Worm (Caenorhabditis elegans): ENCODE data around the gene agt-1.

DNA sequence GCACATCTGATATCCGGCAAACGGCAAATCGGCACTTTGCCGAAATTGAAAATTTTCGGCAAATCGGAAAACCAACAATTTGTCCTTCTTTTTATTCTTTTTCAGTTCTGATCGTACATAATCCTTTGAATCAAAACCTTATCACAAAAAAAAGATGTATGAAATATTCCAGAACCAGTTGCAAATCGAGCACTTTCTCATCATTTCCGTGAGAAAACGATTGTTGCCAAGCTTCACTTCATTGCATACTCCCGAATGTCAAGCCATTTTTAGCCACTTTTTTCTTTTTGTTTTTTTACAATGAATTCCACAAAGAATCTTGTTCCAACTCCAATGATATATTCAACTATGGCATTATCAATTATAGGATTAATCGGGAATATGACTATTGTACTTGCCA, 4.3 kb downstream of the agt-1 start, which contains the start of gene srsx-25:
- TF ChIP-seq ama-1 (optimal IDR thresholded peaks at IDR 0.05) (no peak), flt-1 (GFP tag; IDR thresholded peaks at IDR 0.05) (no peak), F13C5.2 (tag; optimal IDR thresholded peaks at IDR 0.05) (no peak), hmbx-1 (tag; optimal IDR thresholded peaks at IDR 0.05) (no peak), B0310.2 (tag; optimal IDR thresholded peaks at IDR 0.05) (no peak), ets-7 (tag; optimal IDR thresholded peaks at IDR 0.05) (no peak), hmg-4 (GFP tag; optimal IDR thresholded peaks at IDR 0.05) (no peak), tbx-11 (GFP tag; IDR thresholded peaks at IDR 0.05) (no peak), tbx-37 (GFP tag; conservative IDR thresholded peaks at IDR 0.05) (no peak), hnd-1 (tag; optimal IDR thresholded peaks at IDR 0.05) (no peak), pes-1 (GFP tag; IDR thresholded peaks at IDR 0.05) (no peak), ceh-36 (tag; optimal IDR thresholded peaks at IDR 0.05) (no peak)
